Fruit fly (Drosophila melanogaster) whole organism, embryonic: ENCODE results near the gene sll.

Experiments
- Aef1 ChIP-seq: fragments of 200-800 bp; sonication (Bioruptor generic); IDR thresholded peaks from 3 replicates; pipeline ENCODE4 v1.3.6; 2022; ENCODE audit warnings: missing biosample characterization, missing genetic modification characterization
- Atf6 ChIP-seq: fragments of 200-800 bp; sonication (Bioruptor generic); IDR thresholded peaks from 2 replicates; pipeline ENCODE4 v1.3.6; 2022; ENCODE audit warnings: missing biosample characterization, missing genetic modification characterization
- CG10366 ChIP-seq: fragments of 200-800 bp; sonication (Bioruptor generic); IDR thresholded peaks from 2 replicates; pipeline ENCODE4 v1.3.6; 2022; ENCODE audit warnings: missing biosample characterization, missing genetic modification characterization
- CG11456 ChIP-seq: fragments of 200-800 bp; sonication (Bioruptor generic); IDR thresholded peaks from 3 replicates; pipeline ENCODE4 v1.3.6; 2022; ENCODE audit warnings: missing biosample characterization, missing genetic modification characterization
- CG11723 ChIP-seq: fragments of 200-800 bp; sonication (Bioruptor generic); optimal IDR thresholded peaks from 2 replicates; lab custom pipeline; 2017; ENCODE audit warnings: missing biosample characterization, mild to moderate bottlenecking, missing genetic modification characterization
- CG12155 ChIP-seq: fragments of 200-800 bp; sonication (Bioruptor generic); optimal IDR thresholded peaks from 3 replicates; lab custom pipeline; 2016; ENCODE audit warnings: missing biosample characterization, missing genetic modification characterization
- CG13123 ChIP-seq: fragments of 200-800 bp; sonication (Bioruptor generic); optimal IDR thresholded peaks from 2 replicates; lab custom pipeline; 2016; ENCODE audit warnings: missing biosample characterization, missing genetic modification characterization
- CG13287 ChIP-seq: fragments of 200-800 bp; sonication (Bioruptor generic); IDR thresholded peaks from 2 replicates; pipeline ENCODE4 v1.3.6; 2022; ENCODE audit warnings: missing biosample characterization, missing genetic modification characterization; ENCODE audit not compliant: partially characterized antibody
- CG14441 ChIP-seq: fragments of 200-800 bp; sonication (Bioruptor generic); IDR thresholded peaks from 2 replicates; pipeline ENCODE4 v1.3.6; 2022; ENCODE audit warnings: missing biosample characterization, missing genetic modification characterization
- CG16863 ChIP-seq: fragments of 200-800 bp; sonication (Bioruptor generic); optimal IDR thresholded peaks from 3 replicates; lab custom pipeline; 2016; ENCODE audit warnings: missing biosample characterization, missing genetic modification characterization
- CG17186 ChIP-seq: fragments of 200-800 bp; sonication (Bioruptor generic); optimal IDR thresholded peaks from 3 replicates; lab custom pipeline; 2017; ENCODE audit warnings: missing biosample characterization, missing genetic modification reagents, missing genetic modification characterization
- CG18262 ChIP-seq: fragments of 200-800 bp; optimal IDR thresholded peaks from 3 replicates; lab custom pipeline; 2019; ENCODE audit warnings: missing biosample characterization, mild to moderate bottlenecking, missing genetic modification characterization, moderate library complexity
- CG18599 ChIP-seq: fragments of 200-800 bp; sonication (Bioruptor generic); optimal IDR thresholded peaks from 3 replicates; lab custom pipeline; 2017; ENCODE audit warnings: missing biosample characterization, missing genetic modification characterization, mild to moderate bottlenecking, moderate library complexity, missing genetic modification reagents
- CG18764 ChIP-seq: fragments of 200-800 bp; sonication (Bioruptor generic); optimal IDR thresholded peaks from 3 replicates; lab custom pipeline; 2016; ENCODE audit warnings: missing biosample characterization, missing genetic modification characterization
- CG4360 ChIP-seq: fragments of 200-800 bp; sonication (Bioruptor generic); IDR thresholded peaks from 2 replicates; pipeline ENCODE4 v1.3.6; 2022; ENCODE audit warnings: missing biosample characterization, missing genetic modification characterization
- CG5180 ChIP-seq: fragments of 200-800 bp; sonication (Bioruptor generic); optimal IDR thresholded peaks from 3 replicates; lab custom pipeline; 2017; ENCODE audit warnings: missing biosample characterization, missing genetic modification characterization, mild to moderate bottlenecking, moderate library complexity, missing genetic modification reagents
- CG5953 ChIP-seq: fragments of 200-800 bp; sonication (Bioruptor generic); IDR thresholded peaks from 2 replicates; pipeline ENCODE4 v1.3.6; 2022; ENCODE audit warnings: missing biosample characterization, missing genetic modification characterization
- CG6689 ChIP-seq: fragments of 200-800 bp; sonication (Bioruptor generic); IDR thresholded peaks from 2 replicates; pipeline ENCODE4 v1.3.6; 2022; ENCODE audit warnings: missing biosample characterization, missing genetic modification characterization
- CG6765 ChIP-seq: fragments of 200-800 bp; sonication (Bioruptor generic); optimal IDR thresholded peaks from 3 replicates; lab custom pipeline; 2017; ENCODE audit warnings: missing biosample characterization, mild to moderate bottlenecking, missing genetic modification characterization
- CG7556 ChIP-seq: fragments of 200-800 bp; sonication (Bioruptor generic); optimal IDR thresholded peaks from 2 replicates; lab custom pipeline; 2017; ENCODE audit warnings: missing biosample characterization, mild to moderate bottlenecking, missing genetic modification characterization
- CG9215 ChIP-seq: fragments of 200-800 bp; sonication (Bioruptor generic); IDR thresholded peaks from 2 replicates; pipeline ENCODE4 v1.3.6; 2022; ENCODE audit warnings: missing biosample characterization, missing genetic modification characterization
- CG9727 ChIP-seq: fragments of 200-800 bp; sonication (Bioruptor generic); optimal IDR thresholded peaks from 3 replicates; lab custom pipeline; 2017; ENCODE audit warnings: missing biosample characterization, mild to moderate bottlenecking, missing genetic modification characterization
- CG9876 ChIP-seq: fragments of 200-800 bp; sonication (Bioruptor generic); optimal IDR thresholded peaks from 2 replicates; lab custom pipeline; 2016; ENCODE audit warnings: missing biosample characterization, missing genetic modification characterization
- CHES-1-like ChIP-seq: fragments of 200-800 bp; sonication (Bioruptor generic); optimal IDR thresholded peaks from 2 replicates; lab custom pipeline; 2016; ENCODE audit warnings: missing biosample characterization, missing genetic modification characterization
- Dfd ChIP-seq, 2 experiments: fragments of >200 bp; optimal IDR thresholded peaks; 2 replicates each; lab custom pipeline; 2017; ENCODE audit warnings: missing biosample characterization in 2 of 2, missing genetic modification characterization in 2 of 2
- E2f2 ChIP-seq: fragments of 200-800 bp; sonication (Bioruptor generic); IDR thresholded peaks from 2 replicates; pipeline ENCODE4 v1.3.6; 2022; ENCODE audit warnings: missing biosample characterization, missing genetic modification characterization
- ERR ChIP-seq: fragments of 200-800 bp; sonication (Bioruptor generic); optimal IDR thresholded peaks from 2 replicates; lab custom pipeline; 2016; ENCODE audit warnings: missing biosample characterization, missing genetic modification characterization
- HLH3B ChIP-seq: fragments of 200-800 bp; sonication (Bioruptor generic); IDR thresholded peaks from 2 replicates; pipeline ENCODE4 v1.3.6; 2022; ENCODE audit warnings: missing biosample characterization, missing genetic modification characterization
- Hand ChIP-seq: fragments of 200-800 bp; sonication (Bioruptor generic); optimal IDR thresholded peaks from 2 replicates; lab custom pipeline; 2017; ENCODE audit warnings: mild to moderate bottlenecking, missing biosample characterization, missing genetic modification reagents, missing genetic modification characterization
- Sox102F ChIP-seq: fragments of 200-800 bp; sonication (Bioruptor generic); optimal IDR thresholded peaks from 2 replicates; lab custom pipeline; 2018; ENCODE audit warnings: missing biosample characterization, mild to moderate bottlenecking, missing genetic modification characterization, moderate library complexity
- Ssrp ChIP-seq: fragments of 200-800 bp; sonication (Bioruptor generic); optimal IDR thresholded peaks from 2 replicates; lab custom pipeline; 2018; ENCODE audit warnings: missing biosample characterization, mild to moderate bottlenecking, missing genetic modification characterization, moderate library complexity
- Stat92E ChIP-seq, 3 experiments: fragments of >200 bp in 2 of 3; fragments of 200-800 bp in 1 of 3; sonication (Bioruptor generic) in 1 of 3; optimal IDR thresholded peaks; 2 replicates each; lab custom pipeline; 2017 to 2019; ENCODE audit warnings: missing biosample characterization in 3 of 3, missing genetic modification characterization in 3 of 3, mild to moderate bottlenecking in 1 of 3, moderate library complexity in 1 of 3
- Xrp1 ChIP-seq: fragments of 200-800 bp; sonication (Bioruptor generic); IDR thresholded peaks from 2 replicates; pipeline ENCODE4 v1.3.6; 2022; ENCODE audit warnings: missing biosample characterization, missing genetic modification characterization
- ato ChIP-seq: fragments of 200-800 bp; sonication (Bioruptor generic); IDR thresholded peaks from 2 replicates; pipeline ENCODE4 v1.3.6; 2022; ENCODE audit warnings: missing biosample characterization, missing genetic modification characterization; ENCODE audit not compliant: partially characterized antibody
- bcd ChIP-seq: fragments of 200-800 bp; sonication (Bioruptor generic); optimal IDR thresholded peaks from 2 replicates; lab custom pipeline; 2017; ENCODE audit warnings: missing biosample characterization, mild to moderate bottlenecking, missing genetic modification characterization
- cas ChIP-seq: fragments of 200-800 bp; sonication (Bioruptor generic); IDR thresholded peaks from 2 replicates; pipeline ENCODE4 v1.3.6; 2022; ENCODE audit warnings: missing biosample characterization, missing genetic modification characterization
- dmrt11E ChIP-seq: fragments of 200-800 bp; sonication (Bioruptor generic); optimal IDR thresholded peaks from 3 replicates; lab custom pipeline; 2018; ENCODE audit warnings: missing biosample characterization, mild to moderate bottlenecking, missing genetic modification characterization, moderate library complexity
- ewg ChIP-seq: fragments of 200-800 bp; sonication (Bioruptor generic); optimal IDR thresholded peaks from 3 replicates; lab custom pipeline; 2017; ENCODE audit warnings: mild to moderate bottlenecking, missing biosample characterization, missing genetic modification reagents, missing genetic modification characterization
- gfzf ChIP-seq: fragments of 200-800 bp; sonication (Bioruptor generic); optimal IDR thresholded peaks from 2 replicates; lab custom pipeline; 2016; ENCODE audit warnings: missing biosample characterization, mild to moderate bottlenecking, missing genetic modification characterization, moderate library complexity
- hb ChIP-seq: fragments of 200-800 bp; sonication (Bioruptor generic); IDR thresholded peaks from 3 replicates; pipeline ENCODE4 v1.3.6; 2022; ENCODE audit warnings: missing biosample characterization, missing genetic modification characterization; ENCODE audit not compliant: partially characterized antibody
- klu ChIP-seq: fragments of 200-800 bp; sonication (Bioruptor generic); IDR thresholded peaks from 2 replicates; pipeline ENCODE4 v1.3.6; 2022; ENCODE audit warnings: missing biosample characterization, missing genetic modification characterization
- lbe ChIP-seq: fragments of 200-800 bp; sonication (Bioruptor generic); optimal IDR thresholded peaks from 2 replicates; lab custom pipeline; 2016; ENCODE audit warnings: missing biosample characterization, mild to moderate bottlenecking, missing genetic modification characterization
- repo ChIP-seq: fragments of 200-800 bp; sonication (Bioruptor generic); optimal IDR thresholded peaks from 2 replicates; lab custom pipeline; 2016; ENCODE audit warnings: missing biosample characterization, missing genetic modification characterization
- row ChIP-seq: fragments of 200-800 bp; sonication (Bioruptor generic); IDR thresholded peaks from 3 replicates; pipeline ENCODE4 v1.3.6; 2022; ENCODE audit warnings: missing biosample characterization, missing genetic modification characterization
- schlank ChIP-seq: fragments of 200-800 bp; sonication (Bioruptor generic); optimal IDR thresholded peaks from 2 replicates; lab custom pipeline; 2018; ENCODE audit warnings: missing biosample characterization, mild to moderate bottlenecking, missing genetic modification characterization
- sim ChIP-seq: fragments of 200-800 bp; sonication (Bioruptor generic); IDR thresholded peaks from 2 replicates; pipeline ENCODE4 v1.3.6; 2022; ENCODE audit warnings: missing biosample characterization, missing genetic modification characterization
- sisA ChIP-seq: fragments of 200-800 bp; sonication (Bioruptor generic); IDR thresholded peaks from 2 replicates; pipeline ENCODE4 v1.3.6; 2022; ENCODE audit warnings: missing biosample characterization, missing genetic modification characterization
- tgo ChIP-seq: fragments of 200-800 bp; sonication (Bioruptor generic); IDR thresholded peaks from 3 replicates; pipeline ENCODE4 v1.3.6; 2022; ENCODE audit warnings: missing biosample characterization, missing genetic modification characterization
- ttk ChIP-seq: fragments of 200-800 bp; sonication (Bioruptor generic); IDR thresholded peaks from 2 replicates; pipeline ENCODE4 v2.1.2; 2022; ENCODE audit warnings: missing biosample characterization, missing genetic modification characterization

Gene sll

dm6 chr3R:17604198-17604879 lies 1.6 kb upstream of the sll start (continued):
- TF ChIP-seq CG18764 (GFP tag; lab: Kevin White, UChicago) (peak; percentile 43), Hand (GFP tag; lab: Kevin White, UChicago) (peak; percentile 82), hb (GFP tag; lab: Robert Waterston, UW) (no peak), ttk (peak; percentile 62), CG9215 (peak; percentile 47), CG9876 (no peak), CG12155 (GFP tag; lab: Kevin White, UChicago) (peak; percentile 43), sim (peak; percentile 41; the same call in 1 of the 2 replicates), CG5953 (no peak), klu (GFP tag; lab: Robert Waterston, UW) (peak; percentile 48; the same call in 1 of the 2 replicates), CG11723 (GFP tag; lab: Kevin White, UChicago) (peak; percentile 70), ewg (GFP tag; lab: Kevin White, UChicago) (peak; percentile 98), Atf6 (GFP tag; lab: Robert Waterston, UW) (peak; percentile 31; the same call in 1 of the 2 replicates), CG9727 (GFP tag; lab: Kevin White, UChicago) (peak; percentile 96), ERR (GFP tag; lab: Kevin White, UChicago) (no peak), CG10366 (GFP tag; lab: Robert Waterston, UW) (0 out of 2 replicates have a peak, but pooled peaks have one; percentile 27), Sox102F (GFP tag; lab: Kevin White, UChicago) (peak; percentile 76), CG14441 (GFP tag; lab: Robert Waterston, UW) (peak; percentile 64), Xrp1 (GFP tag; lab: Robert Waterston, UW) (peak; percentile 85), Stat92E (GFP tag; optimal IDR thresholded peaks at IDR 0.05; lab: Kevin White, UChicago) (no peak), HLH3B (GFP tag; lab: Robert Waterston, UW) (peak; percentile 58; the same call in 1 of the 2 replicates), row (GFP tag; lab: Robert Waterston, UW) (peak; percentile 84), E2f2 (GFP tag; lab: Robert Waterston, UW) (peak; percentile 21; the same call in 1 of the 2 replicates), bcd (GFP tag; lab: Kevin White, UChicago) (peak; percentile 82), schlank (tag; lab: Kevin White, UChicago) (peak; percentile 47), CG6765 (peak; percentile 79), CG6689 (peak; percentile 81), CG5180 (GFP tag; lab: Kevin White, UChicago) (peak; percentile 65), repo (GFP tag; lab: Kevin White, UChicago) (no peak), CG13287 (GFP tag; lab: Robert Waterston, UW) (no peak; the same call in 1 of the 2 replicates), Dfd (GFP tag; optimal IDR thresholded peaks at IDR 0.05; lab: Kevin White, UChicago) (no peak), CG17186 (no peak), sisA (GFP tag; lab: Robert Waterston, UW) (peak; percentile 65; the same call in 1 of the 2 replicates), CHES-1-like (no peak), CG4360 (GFP tag; lab: Robert Waterston, UW) (0 out of 2 replicates have a peak, but pooled peaks have one; percentile 34), ato (no peak), Ssrp (tag; lab: Kevin White, UChicago) (peak; percentile 88), CG11456 (GFP tag; lab: Robert Waterston, UW) (no peak; the same call in 2 of the 3 replicates), lbe (no peak), CG16863 (GFP tag; lab: Kevin White, UChicago) (peak; percentile 35), dmrt11E (tag; lab: Kevin White, UChicago) (peak; percentile 92), CG18262 (tag; lab: Kevin White, UChicago) (peak; percentile 94), CG18599 (GFP tag; lab: Kevin White, UChicago) (peak; percentile 91), CG13123 (GFP tag; lab: Kevin White, UChicago) (peak; percentile 37), Aef1 (GFP tag; lab: Robert Waterston, UW) (peak; percentile 46; the same call in 2 of the 3 replicates), CG7556 (GFP tag; lab: Kevin White, UChicago) (peak; percentile 95), tgo (GFP tag; lab: Robert Waterston, UW) (peak; percentile 62; the same call in 2 of the 3 replicates), cas (GFP tag; lab: Robert Waterston, UW) (no peak), gfzf (no peak)
